Worm (Caenorhabditis elegans) whole organism, late embryonic: ENCODE measurements around the gene dhs-26.

Experiments used
- C08G9.2 ChIP-seq: sonication (generic microtip); optimal IDR thresholded peaks from 2 replicates; lab custom pipeline; 2016; ENCODE audit warnings: mild to moderate bottlenecking, missing genetic modification characterization, moderate library complexity, missing compliant biosample characterization
- F13H6.1 ChIP-seq: sonication (generic microtip); optimal IDR thresholded peaks from 2 replicates; lab custom pipeline; 2016; ENCODE audit warnings: missing genetic modification characterization, missing compliant biosample characterization
- Y22D7AL.16 ChIP-seq: sonication (generic microtip); optimal IDR thresholded peaks from 2 replicates; lab custom pipeline; 2016; ENCODE audit warnings: missing genetic modification characterization, missing compliant biosample characterization
- ceh-2 ChIP-seq: sonication (generic microtip); optimal IDR thresholded peaks from 2 replicates; lab custom pipeline; 2016; ENCODE audit warnings: missing genotype, missing genetic modification characterization, missing compliant biosample characterization
- ceh-31 ChIP-seq: sonication (generic microtip); optimal IDR thresholded peaks from 2 replicates; lab custom pipeline; 2016; ENCODE audit warnings: missing genetic modification characterization, missing compliant biosample characterization
- ceh-45 ChIP-seq: fragments of 200-800 bp; sonication (Bioruptor generic); IDR thresholded peaks from 2 replicates; pipeline ENCODE4 v1.3.6; 2022; ENCODE audit warnings: missing genetic modification reagents, missing genetic modification characterization, missing compliant biosample characterization
- elt-2 ChIP-seq: sonication (generic microtip); optimal IDR thresholded peaks from 2 replicates; lab custom pipeline; 2016; ENCODE audit warnings: missing genetic modification reagents, missing genetic modification characterization, missing compliant biosample characterization
- ets-4 ChIP-seq: sonication (generic microtip); optimal IDR thresholded peaks from 2 replicates; lab custom pipeline; 2016; ENCODE audit warnings: missing genetic modification characterization, missing compliant biosample characterization
- gmeb-2 ChIP-seq: sonication (generic microtip); optimal IDR thresholded peaks from 2 replicates; lab custom pipeline; 2016; ENCODE audit warnings: missing genetic modification characterization, inconsistent platforms, missing compliant biosample characterization
- lim-6 ChIP-seq: sonication (generic microtip); optimal IDR thresholded peaks from 2 replicates; lab custom pipeline; 2016; ENCODE audit warnings: missing genetic modification characterization, missing compliant biosample characterization
- nfya-1 ChIP-seq: sonication (generic microtip); optimal IDR thresholded peaks from 2 replicates; lab custom pipeline; 2017; ENCODE audit warnings: missing genetic modification characterization, mild to moderate bottlenecking, missing compliant biosample characterization, antibody characterized with exemption, moderate library complexity
- npax-4 ChIP-seq: sonication (generic microtip); optimal IDR thresholded peaks from 2 replicates; lab custom pipeline; 2016; ENCODE audit warnings: missing genetic modification characterization, missing compliant biosample characterization
- unc-3 ChIP-seq, 2 experiments: fragments of 200-800 bp in 1 of 2; sonication (Bioruptor generic) in 1 of 2; sonication (generic microtip) in 1 of 2; conservative IDR thresholded peaks in 1 of 2; optimal IDR thresholded peaks in 1 of 2; 2 replicates each; pipeline versions ENCODE4 v1.3.6 to Lab custom; 2016 to 2022; ENCODE audit warnings: missing compliant biosample characterization in 2 of 2, missing genetic modification characterization in 2 of 2, missing genetic modification reagents in 1 of 2

DNA sequence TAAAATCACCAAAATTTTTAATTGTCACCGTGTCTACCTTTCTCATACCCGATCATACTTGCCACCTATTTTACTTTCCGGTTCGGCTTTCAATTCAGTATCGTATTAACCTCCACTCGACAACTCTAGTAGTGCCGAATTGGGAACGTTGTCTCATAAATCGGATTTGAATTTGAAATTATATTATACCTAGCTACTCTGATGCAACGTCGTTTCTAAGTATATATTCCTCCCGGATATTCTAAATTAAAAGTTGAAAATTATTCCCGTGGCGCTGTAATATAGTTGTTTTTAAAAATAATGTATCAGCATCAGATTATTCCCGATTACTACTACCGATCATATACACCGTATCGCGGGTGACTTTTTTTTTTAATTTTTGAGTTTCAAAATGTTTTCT lies 6.4 kb upstream of the dhs-26 start, which contains the start of gene ZK563.2:
- TF ChIP-seq Y22D7AL.16 (tag; lab: Kevin White, UChicago), result no peak
- TF ChIP-seq elt-2 (tag; lab: Kevin White, UChicago), result no peak
- no peak for TF ChIP-seq ets-4 (tag; lab: Kevin White, UChicago)
- TF ChIP-seq C08G9.2 (tag; lab: Kevin White, UChicago), result no peak
- TF ChIP-seq F13H6.1 (tag; lab: Kevin White, UChicago), result no peak
- TF ChIP-seq npax-4, result no peak
- no peak for TF ChIP-seq ceh-2 (tag; lab: Kevin White, UChicago)
- no peak for TF ChIP-seq nfya-1 (tag; lab: Kevin White, UChicago)
- no peak for TF ChIP-seq lim-6 (tag; lab: Kevin White, UChicago)
- no peak for TF ChIP-seq ceh-31 (tag; lab: Kevin White, UChicago)
- TF ChIP-seq gmeb-2 (tag; lab: Kevin White, UChicago), result no peak
- no peak for TF ChIP-seq ceh-45
- no peak for TF ChIP-seq unc-3 (GFP tag; conservative IDR thresholded peaks at IDR 0.05; lab: Robert Waterston, UW)
- no peak for TF ChIP-seq unc-3 (tag; optimal IDR thresholded peaks at IDR 0.05; lab: Kevin White, UChicago)
